Worm (Caenorhabditis elegans) whole organism, L3 larva: ENCODE data around the gene mcm-3AP.

Experiments used
- ZK546.5 ChIP-seq: sonication (generic microtip); optimal IDR thresholded peaks from 2 replicates; lab custom pipeline; 2017; ENCODE audit warnings: missing biosample characterization, missing genetic modification characterization
- aly-2 ChIP-seq: fragments of 150-350 bp; optimal IDR thresholded peaks from 2 replicates; lab custom pipeline; 2014; ENCODE audit warnings: missing biosample characterization, missing genetic modification characterization
- ama-1 ChIP-seq: fragments of 150-350 bp; optimal IDR thresholded peaks from 2 replicates; lab custom pipeline; 2018
- ceh-16 ChIP-seq: sonication (generic microtip); optimal IDR thresholded peaks from 2 replicates; lab custom pipeline; 2017; ENCODE audit warnings: missing biosample characterization, missing genetic modification characterization
- ceh-28 ChIP-seq: fragments of 150-350 bp; optimal IDR thresholded peaks from 2 replicates; lab custom pipeline; 2014; ENCODE audit warnings: missing biosample characterization, missing genetic modification reagents, missing genetic modification characterization
- ceh-82 ChIP-seq: fragments of 150-350 bp; optimal IDR thresholded peaks from 2 replicates; lab custom pipeline; 2014; ENCODE audit warnings: missing biosample characterization, missing genetic modification characterization
- ceh-9 ChIP-seq: sonication (generic microtip); optimal IDR thresholded peaks from 2 replicates; lab custom pipeline; 2018; ENCODE audit warnings: missing biosample characterization, missing genetic modification characterization
- daf-12 ChIP-seq: fragments of 150-350 bp; optimal IDR thresholded peaks from 2 replicates; lab custom pipeline; 2014; ENCODE audit warnings: missing biosample characterization, missing genetic modification reagents, missing genetic modification characterization
- egl-27 ChIP-seq: sonication (generic microtip); optimal IDR thresholded peaks from 4 replicates; lab custom pipeline; 2017; ENCODE audit warnings: missing biosample characterization, missing genetic modification reagents, missing genetic modification characterization
- egl-5 ChIP-seq: fragments of 150-350 bp; optimal IDR thresholded peaks from 2 replicates; lab custom pipeline; 2017; ENCODE audit warnings: missing biosample characterization, missing genetic modification reagents, missing genetic modification characterization, inconsistent platforms
- elt-1 ChIP-seq: fragments of 150-350 bp; optimal IDR thresholded peaks from 2 replicates; lab custom pipeline; 2014; ENCODE audit warnings: missing biosample characterization, missing genetic modification characterization
- elt-2 ChIP-seq: sonication (generic microtip); optimal IDR thresholded peaks from 2 replicates; lab custom pipeline; 2016; ENCODE audit warnings: missing genetic modification reagents, mild to moderate bottlenecking, missing genetic modification characterization, missing compliant biosample characterization
- elt-3 ChIP-seq, 3 experiments: fragments of 150-350 bp in 1 of 3; sonication (generic microtip) in 2 of 3; optimal IDR thresholded peaks; 2 replicates in 2 of 3; 4 replicates in 1 of 3; lab custom pipeline; 2014 to 2017; ENCODE audit warnings: missing biosample characterization in 3 of 3, missing genetic modification characterization in 3 of 3
- fkh-10 ChIP-seq: sonication (generic microtip); optimal IDR thresholded peaks from 2 replicates; lab custom pipeline; 2017; ENCODE audit warnings: missing biosample characterization, missing genetic modification reagents, missing genetic modification characterization
- fos-1 ChIP-seq: fragments of 150-350 bp; optimal IDR thresholded peaks from 2 replicates; lab custom pipeline; 2014; ENCODE audit warnings: missing biosample characterization, missing genetic modification characterization
- hmg-11 ChIP-seq: sonication (generic microtip); optimal IDR thresholded peaks from 2 replicates; lab custom pipeline; 2016; ENCODE audit warnings: missing genetic modification characterization, missing compliant biosample characterization
- lin-39 ChIP-seq: fragments of 150-350 bp; optimal IDR thresholded peaks from 2 replicates; lab custom pipeline; 2018; ENCODE audit warnings: missing biosample characterization, missing genetic modification reagents, missing genetic modification characterization
- lsy-12 ChIP-seq: sonication (generic microtip); optimal IDR thresholded peaks from 2 replicates; lab custom pipeline; 2016; ENCODE audit warnings: mild to moderate bottlenecking, missing genetic modification characterization, missing compliant biosample characterization
- mdl-1 ChIP-seq: fragments of 150-350 bp; optimal IDR thresholded peaks from 2 replicates; lab custom pipeline; 2014; ENCODE audit warnings: missing biosample characterization, missing genetic modification characterization
- mml-1 ChIP-seq: fragments of 150-350 bp; sonication (generic microtip); optimal IDR thresholded peaks from 3 replicates; lab custom pipeline; 2014; ENCODE audit warnings: missing biosample characterization, missing genetic modification characterization
- nhr-12 ChIP-seq: fragments of 150-350 bp; optimal IDR thresholded peaks from 2 replicates; lab custom pipeline; 2014; ENCODE audit warnings: missing biosample characterization, missing genetic modification characterization
- nhr-23 ChIP-seq: fragments of 150-350 bp; optimal IDR thresholded peaks from 2 replicates; lab custom pipeline; 2014; ENCODE audit warnings: missing biosample characterization, missing genetic modification reagents, missing genetic modification characterization
- nhr-25 ChIP-seq: sonication (generic microtip); optimal IDR thresholded peaks from 2 replicates; lab custom pipeline; 2017; ENCODE audit warnings: missing biosample characterization, missing genetic modification characterization
- nhr-28 ChIP-seq: fragments of 150-350 bp; optimal IDR thresholded peaks from 2 replicates; lab custom pipeline; 2014; ENCODE audit warnings: missing biosample characterization, missing genetic modification characterization
- nhr-43 ChIP-seq: sonication (generic microtip); optimal IDR thresholded peaks from 2 replicates; lab custom pipeline; 2016; ENCODE audit warnings: mild to moderate bottlenecking, missing genetic modification characterization, missing compliant biosample characterization; ENCODE audit not compliant: poor library complexity, severe bottlenecking
- nhr-67 ChIP-seq: fragments of 150-350 bp; optimal IDR thresholded peaks from 2 replicates; lab custom pipeline; 2014; ENCODE audit warnings: missing biosample characterization, missing genetic modification characterization
- nhr-77 ChIP-seq: fragments of 150-350 bp; optimal IDR thresholded peaks from 2 replicates; lab custom pipeline; 2014; ENCODE audit warnings: missing biosample characterization, missing genetic modification characterization
- pqm-1 ChIP-seq: fragments of 150-350 bp; optimal IDR thresholded peaks from 2 replicates; lab custom pipeline; 2017; ENCODE audit warnings: missing biosample characterization, missing genetic modification characterization, inconsistent platforms
- sea-2 ChIP-seq: fragments of 150-350 bp; sonication (generic microtip); optimal IDR thresholded peaks from 4 replicates; lab custom pipeline; 2014; ENCODE audit warnings: missing biosample characterization, missing genetic modification reagents, missing genetic modification characterization
- skn-1 ChIP-seq: fragments of 150-350 bp; optimal IDR thresholded peaks from 2 replicates; lab custom pipeline; 2014; ENCODE audit warnings: missing biosample characterization, missing genetic modification characterization
- snpc-4 ChIP-seq: fragments of 150-350 bp; optimal IDR thresholded peaks from 2 replicates; lab custom pipeline; 2014; ENCODE audit warnings: missing biosample characterization, missing genetic modification characterization
- tbx-2 ChIP-seq: sonication (generic microtip); optimal IDR thresholded peaks from 2 replicates; lab custom pipeline; 2016; ENCODE audit warnings: mild to moderate bottlenecking, missing genetic modification characterization, missing compliant biosample characterization
- unc-39 ChIP-seq: sonication (generic microtip); optimal IDR thresholded peaks from 4 replicates; lab custom pipeline; 2017; ENCODE audit warnings: missing biosample characterization, missing genetic modification characterization
- zag-1 ChIP-seq: fragments of 150-350 bp; optimal IDR thresholded peaks from 2 replicates; lab custom pipeline; 2014; ENCODE audit warnings: missing biosample characterization, missing genetic modification characterization
- ztf-4 ChIP-seq: fragments of 150-350 bp; optimal IDR thresholded peaks from 2 replicates; lab custom pipeline; 2014; ENCODE audit warnings: missing biosample characterization, missing genetic modification characterization

Gene mcm-3AP

DNA sequence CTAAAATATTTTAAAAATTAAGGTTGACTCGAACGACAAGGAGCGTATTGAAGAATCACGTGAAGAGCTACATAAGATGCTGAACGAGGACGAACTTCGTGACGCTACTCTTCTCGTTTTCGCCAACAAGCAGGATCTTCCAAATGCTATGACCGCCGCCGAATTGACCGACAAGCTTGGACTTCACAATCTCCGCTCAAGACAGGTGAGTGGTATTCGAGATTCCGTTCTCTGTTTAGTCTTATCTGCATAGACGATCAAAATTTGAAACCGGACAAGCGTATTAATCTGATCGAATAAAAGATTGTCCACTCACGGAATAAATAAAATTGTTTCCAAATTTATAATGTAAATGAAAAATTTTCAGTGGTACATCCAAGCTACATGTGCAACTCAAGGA is 34.5 kb downstream of the mcm-3AP start:
- TF ChIP-seq ama-1 (lab: Kevin White, UChicago) (peak; percentile 60), elt-1 (tag; lab: Kevin White, UChicago) (peak; percentile 83), nhr-25 (tag; lab: Kevin White, UChicago) (peak; percentile 29), nhr-77 (tag; lab: Kevin White, UChicago) (no peak)

DNA sequence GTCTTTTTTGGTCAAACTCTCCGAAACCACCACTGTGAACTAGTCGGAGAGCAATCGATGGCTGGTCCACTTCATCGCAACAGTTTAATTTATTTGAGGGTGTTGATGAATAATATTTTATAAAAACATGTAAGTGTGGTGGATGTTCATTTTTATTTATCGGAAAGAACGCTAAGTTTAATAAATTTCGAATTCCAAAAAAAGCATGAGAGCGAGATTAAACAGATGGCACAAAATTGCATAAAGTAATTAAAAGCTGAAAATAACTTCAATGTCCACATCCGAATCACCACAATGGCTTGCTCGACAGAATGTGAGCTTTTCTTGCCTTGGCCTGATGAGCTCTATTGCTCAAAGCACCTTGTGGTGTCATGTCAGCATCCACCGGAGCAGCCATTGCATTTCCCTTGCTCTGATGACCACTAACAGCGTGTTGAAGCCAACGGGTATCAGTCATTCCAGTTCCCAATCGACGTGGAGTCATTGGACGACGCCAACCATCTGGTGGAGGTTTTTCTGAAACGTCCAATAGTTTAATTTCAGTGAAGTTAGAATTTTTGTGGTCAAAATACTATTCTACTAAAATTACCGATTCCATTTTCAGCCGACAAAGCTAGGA is 35.4 kb downstream of the mcm-3AP start:
- TF ChIP-seq ceh-28 (no peak), pqm-1 (tag; lab: Kevin White, UChicago) (no peak), nhr-67 (no peak), nhr-12 (tag; lab: Kevin White, UChicago) (no peak), mdl-1 (no peak), aly-2 (no peak), zag-1 (tag; lab: Kevin White, UChicago) (no peak), tbx-2 (tag; lab: Kevin White, UChicago) (peak; percentile 19), mml-1 (tag; lab: Kevin White, UChicago) (no peak), ama-1 (lab: Kevin White, UChicago) (peak; percentile 41), ZK546.5 (tag; lab: Kevin White, UChicago) (no peak), lsy-12 (tag; lab: Kevin White, UChicago) (peak; percentile 68), fkh-10 (no peak), ztf-4 (tag; lab: Kevin White, UChicago) (no peak), fos-1 (no peak), sea-2 (GFP tag; lab: Kevin White, UChicago) (no peak), nhr-43 (tag; lab: Kevin White, UChicago) (peak; percentile 58), snpc-4 (tag; lab: Kevin White, UChicago) (no peak), elt-2 (tag; lab: Kevin White, UChicago) (peak; percentile 3), egl-27 (tag; lab: Kevin White, UChicago) (no peak), elt-1 (tag; lab: Kevin White, UChicago) (no peak), nhr-25 (tag; lab: Kevin White, UChicago) (no peak), hmg-11 (tag; lab: Kevin White, UChicago) (peak; percentile 22)

DNA sequence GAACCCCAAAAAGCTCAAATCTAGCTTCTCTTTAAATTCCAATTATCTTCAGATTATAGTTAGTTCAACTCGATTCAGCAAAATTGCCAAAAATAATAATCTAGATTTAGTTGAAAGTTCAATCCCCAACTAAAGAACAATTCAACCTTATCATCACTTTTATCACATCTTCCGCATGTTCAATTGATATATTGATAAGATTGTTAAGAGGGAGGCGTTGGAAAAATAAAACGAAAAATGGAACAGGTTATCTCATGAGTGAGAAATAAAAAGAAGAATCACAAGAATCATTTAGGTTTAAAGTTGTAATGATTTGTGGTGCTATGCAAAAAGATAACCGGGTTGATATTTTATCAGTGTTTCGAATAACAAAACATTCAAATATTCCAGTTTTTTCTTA is 37.3 kb downstream of the mcm-3AP start:
- TF ChIP-seq nhr-23 (peak; percentile 64), elt-2 (tag; lab: Kevin White, UChicago) (peak; percentile 40), elt-3 (tag; optimal IDR thresholded peaks at IDR 0.05; lab: Kevin White, UChicago) (peak; percentile 79 to 98 (median 92)), ceh-28 (no peak), daf-12 (tag; lab: Kevin White, UChicago) (no peak), nhr-25 (tag; lab: Kevin White, UChicago) (peak; percentile 23)

DNA sequence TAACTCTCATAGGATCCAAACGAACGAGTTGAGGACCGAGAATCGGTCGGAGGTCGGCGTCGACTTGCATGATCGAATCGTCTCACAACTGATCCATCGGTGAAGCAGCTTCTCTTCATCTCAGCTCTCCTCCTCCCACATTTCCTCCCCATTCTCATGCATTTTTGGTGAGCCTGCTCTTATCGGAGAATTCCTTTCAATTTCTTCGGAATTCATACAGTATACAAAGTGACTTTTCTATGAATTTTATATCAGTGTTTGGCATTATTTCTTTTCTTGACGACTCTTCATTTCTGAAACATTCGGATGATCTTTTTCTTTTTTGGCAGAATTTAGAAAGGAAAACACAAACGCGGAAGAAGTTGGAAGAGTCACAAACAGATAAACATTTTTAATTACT is 38.6 kb downstream of the mcm-3AP start, which contains the start of gene mec-17:
Gene mec-17, minus strand, starts transcription at position 101 of the 400 bp plus-strand sequence.
- TF ChIP-seq lsy-12 (tag; lab: Kevin White, UChicago) (no peak), sea-2 (GFP tag; lab: Kevin White, UChicago) (no peak), pqm-1 (tag; lab: Kevin White, UChicago) (no peak), lin-39 (no peak), mdl-1 (no peak), ceh-16 (tag; lab: Kevin White, UChicago) (no peak), ztf-4 (tag; lab: Kevin White, UChicago) (no peak), snpc-4 (tag; lab: Kevin White, UChicago) (no peak), nhr-28 (tag; lab: Kevin White, UChicago) (no peak), unc-39 (no peak), ZK546.5 (tag; lab: Kevin White, UChicago) (no peak), tbx-2 (tag; lab: Kevin White, UChicago) (no peak), egl-5 (tag; lab: Kevin White, UChicago) (no peak), ceh-82 (tag; lab: Kevin White, UChicago) (no peak), nhr-67 (no peak), elt-3 (tag; optimal IDR thresholded peaks at IDR 0.05; lab: Kevin White, UChicago) (no peak), elt-2 (tag; lab: Kevin White, UChicago) (no peak), ceh-9 (tag; lab: Kevin White, UChicago) (no peak), skn-1 (no peak)
- TF ChIP-seq, all 47 proteins: peak for 0
